Fruit fly (Drosophila melanogaster): ENCODE data around the gene APC7.

Gene APC7

dm6 chrX:6621566-6622006, 24.7 kb downstream of the APC7 start (continued):
- TF ChIP-seq CG15601 (tag; optimal IDR thresholded peaks at IDR 0.05) (peak; percentile 10), CG6813 (GFP tag; optimal IDR thresholded peaks at IDR 0.05) (peak; percentile 25), wor (GFP tag; IDR thresholded peaks at IDR 0.05) (no peak), Fer2 (tag; optimal IDR thresholded peaks at IDR 0.05) (no peak), YL-1 (GFP tag; optimal IDR thresholded peaks at IDR 0.05) (no peak), Lim3 (GFP tag; IDR thresholded peaks at IDR 0.05) (no peak), Chrac-16 (GFP tag; optimal IDR thresholded peaks at IDR 0.05) (peak; percentile 11), CG31365 (tag; optimal IDR thresholded peaks at IDR 0.05) (no peak), HLH54F (GFP tag; optimal IDR thresholded peaks at IDR 0.05) (no peak), stc (GFP tag; IDR thresholded peaks at IDR 0.05) (no peak), lov (optimal IDR thresholded peaks at IDR 0.05) (no peak), lov (GFP tag; IDR thresholded peaks at IDR 0.05) (no peak), gcm2 (GFP tag; optimal IDR thresholded peaks at IDR 0.05) (peak; percentile 7), CG12744 (GFP tag; optimal IDR thresholded peaks at IDR 0.05) (no peak), CG17829 (tag; optimal IDR thresholded peaks at IDR 0.05) (peak; percentile 47), CG7839 (tag; optimal IDR thresholded peaks at IDR 0.05) (peak; percentile 64), CG12391 (tag; optimal IDR thresholded peaks at IDR 0.05) (peak; percentile 43), lbe (GFP tag; optimal IDR thresholded peaks at IDR 0.05) (no peak), Bteb2 (GFP tag; optimal IDR thresholded peaks at IDR 0.05) (no peak), CG32532 (GFP tag; IDR thresholded peaks at IDR 0.05) (peak; percentile 73), CG8388 (GFP tag; optimal IDR thresholded peaks at IDR 0.05) (peak; percentile 21), pan (optimal IDR thresholded peaks at IDR 0.05) (no peak), pan (GFP tag; optimal IDR thresholded peaks at IDR 0.05 in 1 of 2, IDR thresholded peaks at IDR 0.05 in 1 of 2) (peak in 1 of 2 experiments; percentile 61), NC2β (GFP tag; optimal IDR thresholded peaks at IDR 0.05) (no peak), al (GFP tag; IDR thresholded peaks at IDR 0.05) (peak; percentile 62), CG14667 (GFP tag; IDR thresholded peaks at IDR 0.05) (peak; percentile 46; the same call in 1 of the 2 replicates), CG13894 (tag; optimal IDR thresholded peaks at IDR 0.05) (no peak), Tbp (GFP tag; optimal IDR thresholded peaks at IDR 0.05) (no peak), slbo (GFP tag; IDR thresholded peaks at IDR 0.05) (peak; percentile 68), schlank (tag; optimal IDR thresholded peaks at IDR 0.05) (no peak), ase (GFP tag; IDR thresholded peaks at IDR 0.05) (no peak), CG30020 (tag; optimal IDR thresholded peaks at IDR 0.05) (no peak), Xrp1 (GFP tag; IDR thresholded peaks at IDR 0.05) (peak; percentile 76), CG7556 (GFP tag; optimal IDR thresholded peaks at IDR 0.05) (peak; percentile 27), CG12659 (GFP tag; optimal IDR thresholded peaks at IDR 0.05) (peak; percentile 31), CG17385 (GFP tag; optimal IDR thresholded peaks at IDR 0.05) (peak; percentile 18), Ptx1 (GFP tag; IDR thresholded peaks at IDR 0.05) (peak; percentile 47), CG10979 (tag; optimal IDR thresholded peaks at IDR 0.05) (peak; percentile 62), tx (GFP tag; optimal IDR thresholded peaks at IDR 0.05) (no peak), nerfin-2 (GFP tag; IDR thresholded peaks at IDR 0.05; ENCODE audit: partially characterized antibody) (no peak), CG18619 (GFP tag; optimal IDR thresholded peaks at IDR 0.05) (peak; percentile 41), nmo (GFP tag; optimal IDR thresholded peaks at IDR 0.05) (peak; percentile 45), aop (GFP tag; IDR thresholded peaks at IDR 0.05) (no peak), Pdp1 (GFP tag; optimal IDR thresholded peaks at IDR 0.05) (peak; percentile 43 to 47), CG8478 (optimal IDR thresholded peaks at IDR 0.05) (no peak), CHES-1-like (GFP tag; optimal IDR thresholded peaks at IDR 0.05) (peak; percentile 21), zen (tag; optimal IDR thresholded peaks at IDR 0.05) (peak; percentile 22), jumu (GFP tag; optimal IDR thresholded peaks at IDR 0.05) (peak; percentile 27), CG17328 (GFP tag; IDR thresholded peaks at IDR 0.05) (peak; percentile 48; the same call in 1 of the 2 replicates), tin (GFP tag; optimal IDR thresholded peaks at IDR 0.05) (peak; percentile 50), ara (GFP tag; IDR thresholded peaks at IDR 0.05) (peak; percentile 54; the same call in 1 of the 2 replicates), CG9797 (GFP tag; optimal IDR thresholded peaks at IDR 0.05) (no peak)

All from whole organism, embryonic.